Fruit fly (Drosophila melanogaster) whole organism, embryonic: ENCODE measurements around the gene Pp1-13C.

Experiments
- C15 ChIP-seq: fragments of 200-800 bp; sonication (Bioruptor generic); IDR thresholded peaks from 3 replicates; pipeline ENCODE4 v1.3.6; 2022; ENCODE audit warnings: missing biosample characterization, missing genetic modification characterization
- CG11504 ChIP-seq: fragments of 200-800 bp; sonication (Bioruptor generic); optimal IDR thresholded peaks from 3 replicates; lab custom pipeline; 2019; ENCODE audit warnings: missing biosample characterization, mild to moderate bottlenecking, missing genetic modification characterization, moderate library complexity
- CG11696 ChIP-seq: fragments of 200-800 bp; sonication (Bioruptor generic); IDR thresholded peaks from 2 replicates; pipeline ENCODE4 v1.3.6; 2022; ENCODE audit warnings: missing biosample characterization, missing genetic modification characterization
- CG11723 ChIP-seq: fragments of 200-800 bp; sonication (Bioruptor generic); optimal IDR thresholded peaks from 2 replicates; lab custom pipeline; 2017; ENCODE audit warnings: missing biosample characterization, mild to moderate bottlenecking, missing genetic modification characterization
- CG12104 ChIP-seq: fragments of 200-800 bp; sonication (Bioruptor generic); optimal IDR thresholded peaks from 3 replicates; lab custom pipeline; 2016; ENCODE audit warnings: missing biosample characterization, missing genetic modification characterization
- CG13287 ChIP-seq: fragments of 200-800 bp; sonication (Bioruptor generic); IDR thresholded peaks from 2 replicates; pipeline ENCODE4 v1.3.6; 2022; ENCODE audit warnings: missing biosample characterization, missing genetic modification characterization; ENCODE audit not compliant: partially characterized antibody
- CG13296 ChIP-seq: fragments of 200-800 bp; sonication (Bioruptor generic); optimal IDR thresholded peaks from 3 replicates; lab custom pipeline; 2018; ENCODE audit warnings: missing biosample characterization, mild to moderate bottlenecking, missing genetic modification characterization
- CG1603 ChIP-seq: fragments of 200-800 bp; sonication (Bioruptor generic); optimal IDR thresholded peaks from 2 replicates; lab custom pipeline; 2019; ENCODE audit warnings: missing biosample characterization, mild to moderate bottlenecking, missing genetic modification characterization, moderate library complexity
- CG1647 ChIP-seq: fragments of 200-800 bp; sonication (Bioruptor generic); optimal IDR thresholded peaks from 3 replicates; lab custom pipeline; 2016; ENCODE audit warnings: missing biosample characterization, missing genetic modification characterization
- CG17186 ChIP-seq: fragments of 200-800 bp; sonication (Bioruptor generic); optimal IDR thresholded peaks from 3 replicates; lab custom pipeline; 2017; ENCODE audit warnings: missing biosample characterization, missing genetic modification reagents, missing genetic modification characterization
- CG17829 ChIP-seq: fragments of 200-800 bp; optimal IDR thresholded peaks from 2 replicates; lab custom pipeline; 2019; ENCODE audit warnings: missing biosample characterization, mild to moderate bottlenecking, missing genetic modification characterization, moderate library complexity
- CG34224 ChIP-seq: fragments of 200-800 bp; sonication (Bioruptor generic); IDR thresholded peaks from 3 replicates; pipeline ENCODE4 v1.3.6; 2022; ENCODE audit warnings: missing biosample characterization, missing genetic modification characterization; ENCODE audit not compliant: partially characterized antibody
- CG4617 ChIP-seq: fragments of 200-800 bp; sonication (Bioruptor generic); optimal IDR thresholded peaks from 3 replicates; lab custom pipeline; 2016; ENCODE audit warnings: missing biosample characterization, missing genetic modification characterization, borderline replicate concordance
- CG7556 ChIP-seq: fragments of 200-800 bp; sonication (Bioruptor generic); optimal IDR thresholded peaks from 2 replicates; lab custom pipeline; 2017; ENCODE audit warnings: missing biosample characterization, mild to moderate bottlenecking, missing genetic modification characterization
- CG9437 ChIP-seq: fragments of 200-800 bp; sonication (Bioruptor generic); optimal IDR thresholded peaks from 2 replicates; lab custom pipeline; 2018; ENCODE audit warnings: missing biosample characterization, mild to moderate bottlenecking, missing genetic modification characterization
- CrebB ChIP-seq: fragments of 200-800 bp; sonication (Bioruptor generic); optimal IDR thresholded peaks from 3 replicates; lab custom pipeline; 2018; ENCODE audit warnings: missing biosample characterization, mild to moderate bottlenecking, missing genetic modification characterization
- Dbx ChIP-seq: fragments of 200-800 bp; sonication (Bioruptor generic); IDR thresholded peaks from 3 replicates; pipeline ENCODE4 v1.3.6; 2022; ENCODE audit warnings: missing biosample characterization, missing genetic modification characterization
- Dp ChIP-seq: fragments of 200-800 bp; sonication (Bioruptor generic); optimal IDR thresholded peaks from 2 replicates; lab custom pipeline; 2018; ENCODE audit warnings: missing biosample characterization, mild to moderate bottlenecking, missing genetic modification characterization, moderate library complexity
- Ets97D ChIP-seq: fragments of 200-800 bp; sonication (Bioruptor generic); optimal IDR thresholded peaks from 3 replicates; lab custom pipeline; 2016; ENCODE audit warnings: missing biosample characterization, missing genetic modification characterization
- Gsc ChIP-seq: fragments of 200-800 bp; sonication (Bioruptor generic); IDR thresholded peaks from 2 replicates; pipeline ENCODE4 v1.3.6; 2022; ENCODE audit warnings: missing biosample characterization, missing genetic modification characterization
- HLH4C ChIP-seq: fragments of 200-800 bp; sonication (Bioruptor generic); IDR thresholded peaks from 3 replicates; pipeline ENCODE4 v1.3.6; 2022; ENCODE audit warnings: missing biosample characterization, missing genetic modification characterization; ENCODE audit not compliant: partially characterized antibody
- Hey ChIP-seq: fragments of 200-800 bp; sonication (Bioruptor generic); optimal IDR thresholded peaks from 3 replicates; lab custom pipeline; 2018; ENCODE audit warnings: missing biosample characterization, mild to moderate bottlenecking, missing genetic modification characterization
- HmgZ ChIP-seq: fragments of 200-800 bp; sonication (Bioruptor generic); optimal IDR thresholded peaks from 2 replicates; lab custom pipeline; 2018; ENCODE audit warnings: missing biosample characterization, mild to moderate bottlenecking, missing genetic modification characterization
- Hmr ChIP-seq: fragments of 200-800 bp; sonication (Bioruptor generic); optimal IDR thresholded peaks from 3 replicates; lab custom pipeline; 2017; ENCODE audit warnings: mild to moderate bottlenecking, missing biosample characterization, missing genetic modification reagents, missing genetic modification characterization
- Lhr ChIP-seq: fragments of 200-800 bp; sonication (Bioruptor generic); optimal IDR thresholded peaks from 3 replicates; lab custom pipeline; 2017; ENCODE audit warnings: mild to moderate bottlenecking, missing biosample characterization, missing genetic modification reagents, missing genetic modification characterization
- NFAT ChIP-seq: fragments of 200-800 bp; sonication (Bioruptor generic); IDR thresholded peaks from 2 replicates; pipeline ENCODE4 v1.3.6; 2022; ENCODE audit warnings: missing biosample characterization, missing genetic modification characterization
- Nf-YB ChIP-seq: fragments of 200-800 bp; sonication (Bioruptor generic); optimal IDR thresholded peaks from 3 replicates; lab custom pipeline; 2019; ENCODE audit warnings: missing biosample characterization, mild to moderate bottlenecking, missing genetic modification characterization, moderate library complexity
- Opbp ChIP-seq: fragments of 200-800 bp; sonication (Bioruptor generic); IDR thresholded peaks from 3 replicates; pipeline ENCODE4 v1.3.6; 2022; ENCODE audit warnings: missing biosample characterization, missing genetic modification characterization; ENCODE audit not compliant: partially characterized antibody
- Pdp1 ChIP-seq, 2 experiments: fragments of 200-800 bp; sonication (Bioruptor generic); optimal IDR thresholded peaks; 3 replicates each; lab custom pipeline; 2016; ENCODE audit warnings: missing biosample characterization in 2 of 2, missing genetic modification characterization in 2 of 2, mild to moderate bottlenecking in 1 of 2, moderate library complexity in 1 of 2
- Rfx ChIP-seq: fragments of 200-800 bp; sonication (Bioruptor generic); IDR thresholded peaks from 2 replicates; pipeline ENCODE4 v1.3.6; 2022; ENCODE audit warnings: missing biosample characterization, missing genetic modification characterization
- Scr ChIP-seq: fragments of 200-800 bp; sonication (Bioruptor generic); IDR thresholded peaks from 2 replicates; pipeline ENCODE4 v1.3.6; 2022; ENCODE audit warnings: missing biosample characterization, missing genetic modification characterization; ENCODE audit not compliant: partially characterized antibody
- chif ChIP-seq, 2 experiments: fragments of 200-800 bp; sonication (Bioruptor generic); optimal IDR thresholded peaks; 3 replicates each; lab custom pipeline; 2016; ENCODE audit warnings: missing biosample characterization in 2 of 2, missing genetic modification characterization in 2 of 2
- crp ChIP-seq, 2 experiments: fragments of 200-800 bp; sonication (Bioruptor generic); optimal IDR thresholded peaks; 2 replicates in 1 of 2; 3 replicates in 1 of 2; lab custom pipeline; 2017; ENCODE audit warnings: missing biosample characterization in 2 of 2, missing genetic modification characterization in 2 of 2, mild to moderate bottlenecking in 1 of 2, moderate library complexity in 1 of 2
- fd3F ChIP-seq: fragments of 200-800 bp; sonication (Bioruptor generic); optimal IDR thresholded peaks from 2 replicates; lab custom pipeline; 2018; ENCODE audit warnings: missing biosample characterization, mild to moderate bottlenecking, missing genetic modification characterization, moderate library complexity
- grau ChIP-seq: fragments of 200-800 bp; optimal IDR thresholded peaks from 3 replicates; lab custom pipeline; 2019; ENCODE audit warnings: missing biosample characterization, mild to moderate bottlenecking, missing genetic modification characterization, moderate library complexity
- hbn ChIP-seq: fragments of 200-800 bp; sonication (Bioruptor generic); IDR thresholded peaks from 2 replicates; pipeline ENCODE4 v1.3.6; 2022; ENCODE audit warnings: missing biosample characterization, missing genetic modification characterization; ENCODE audit not compliant: partially characterized antibody
- hth ChIP-seq: fragments of >200 bp; optimal IDR thresholded peaks from 2 replicates; lab custom pipeline; 2017; ENCODE audit warnings: inconsistent platforms
- knrl ChIP-seq: fragments of 200-800 bp; sonication (Bioruptor generic); IDR thresholded peaks from 3 replicates; pipeline ENCODE4 v1.3.6; 2022; ENCODE audit warnings: missing biosample characterization, missing genetic modification characterization; ENCODE audit not compliant: partially characterized antibody
- lola ChIP-seq, 3 experiments: fragments of >200 bp in 2 of 3; fragments of 200-800 bp in 1 of 3; sonication (Bioruptor generic) in 1 of 3; optimal IDR thresholded peaks; 2 replicates each; lab custom pipeline; 2017 to 2019; ENCODE audit warnings: missing biosample characterization in 3 of 3, missing genetic modification characterization in 3 of 3, mild to moderate bottlenecking in 1 of 3, moderate library complexity in 1 of 3
- row ChIP-seq: fragments of 200-800 bp; sonication (Bioruptor generic); IDR thresholded peaks from 3 replicates; pipeline ENCODE4 v1.3.6; 2022; ENCODE audit warnings: missing biosample characterization, missing genetic modification characterization
- sc ChIP-seq, 3 experiments: fragments of >200 bp in 2 of 3; fragments of 200-800 bp in 1 of 3; sonication (Bioruptor generic) in 1 of 3; optimal IDR thresholded peaks; 2 replicates in 2 of 3; 3 replicates in 1 of 3; lab custom pipeline; 2017; ENCODE audit warnings: mild to moderate bottlenecking in 1 of 3, missing biosample characterization in 1 of 3, missing genetic modification characterization in 1 of 3, missing genetic modification reagents in 1 of 3
- sima ChIP-seq: fragments of 200-800 bp; sonication (Bioruptor generic); optimal IDR thresholded peaks from 2 replicates; lab custom pipeline; 2016; ENCODE audit warnings: missing biosample characterization, missing genetic modification characterization
- ssp ChIP-seq: fragments of 200-800 bp; sonication (Bioruptor generic); IDR thresholded peaks from 2 replicates; pipeline ENCODE4 v1.3.6; 2022; ENCODE audit warnings: missing biosample characterization, missing genetic modification characterization
- sug ChIP-seq: fragments of 200-800 bp; optimal IDR thresholded peaks from 2 replicates; lab custom pipeline; 2019; ENCODE audit warnings: missing biosample characterization, mild to moderate bottlenecking, missing genetic modification characterization, moderate library complexity
- twi ChIP-seq: fragments of 200-800 bp; optimal IDR thresholded peaks from 2 replicates; lab custom pipeline; 2019; ENCODE audit warnings: missing biosample characterization, mild to moderate bottlenecking, missing genetic modification characterization, moderate library complexity
- unc-4 ChIP-seq: fragments of 200-800 bp; sonication (Bioruptor generic); IDR thresholded peaks from 2 replicates; pipeline ENCODE4 v1.3.6; 2022; ENCODE audit warnings: missing biosample characterization, missing genetic modification characterization; ENCODE audit not compliant: partially characterized antibody

Gene Pp1-13C

dm6 chrX:15319699-15320482 lies 41.0 kb downstream of the Pp1-13C start (continued):
- TF ChIP-seq twi (tag; lab: Kevin White, UChicago) (peak; percentile 48), CG11723 (GFP tag; lab: Kevin White, UChicago) (no peak), CG12104 (GFP tag; lab: Kevin White, UChicago) (no peak), CG7556 (GFP tag; lab: Kevin White, UChicago) (no peak), hth (lab: Kevin White, UChicago) (no peak), Rfx (GFP tag; lab: Robert Waterston, UW) (0 out of 2 replicates have a peak, but pooled peaks have one; percentile 19), CrebB (no peak), Dbx (GFP tag; lab: Robert Waterston, UW) (no peak), CG11696 (no peak), Opbp (peak; percentile 58; the same call in 2 of the 3 replicates), CG13296 (no peak), row (GFP tag; lab: Robert Waterston, UW) (peak; percentile 28; the same call in 1 of the 3 replicates), sima (no peak), CG1647 (no peak), sc (optimal IDR thresholded peaks at IDR 0.05; lab: Kevin White, UChicago) (no peak), sc (GFP tag; optimal IDR thresholded peaks at IDR 0.05; lab: Kevin White, UChicago) (no peak), Nf-YB (GFP tag; lab: Kevin White, UChicago) (no peak), chif (GFP tag; optimal IDR thresholded peaks at IDR 0.05; lab: Kevin White, UChicago) (no peak), Pdp1 (GFP tag; optimal IDR thresholded peaks at IDR 0.05; lab: Kevin White, UChicago) (peak in 1 of 2 experiments; percentile 26), HLH4C (GFP tag; lab: Robert Waterston, UW) (0 out of 3 replicates have a peak, but pooled peaks have one; percentile 26), Dp (GFP tag; lab: Kevin White, UChicago) (peak; percentile 5), NFAT (no peak), CG9437 (peak; percentile 6), CG13287 (GFP tag; lab: Robert Waterston, UW) (0 out of 2 replicates have a peak, but pooled peaks have one; percentile 9), CG11504 (tag; lab: Kevin White, UChicago) (no peak), CG17186 (GFP tag; lab: Kevin White, UChicago) (peak; percentile 51), Hmr (GFP tag; lab: Kevin White, UChicago) (peak; percentile 8), C15 (GFP tag; lab: Robert Waterston, UW) (no peak), hbn (0 out of 2 replicates have a peak, but pooled peaks have one; percentile 18), knrl (GFP tag; lab: Robert Waterston, UW) (peak; percentile 22; the same call in 2 of the 3 replicates), Scr (GFP tag; lab: Robert Waterston, UW) (peak; percentile 43), Gsc (GFP tag; lab: Robert Waterston, UW) (no peak), fd3F (GFP tag; lab: Kevin White, UChicago) (no peak), sug (tag; lab: Kevin White, UChicago) (no peak), unc-4 (GFP tag; lab: Robert Waterston, UW) (0 out of 2 replicates have a peak, but pooled peaks have one; percentile 12), CG34224 (0 out of 3 replicates have a peak, but pooled peaks have one; percentile 13), HmgZ (peak; percentile 62), lola (GFP tag; optimal IDR thresholded peaks at IDR 0.05; lab: Kevin White, UChicago) (no peak), ssp (0 out of 2 replicates have a peak, but pooled peaks have one; percentile 23), Ets97D (GFP tag; lab: Kevin White, UChicago) (peak; percentile 2), Lhr (peak; percentile 19), crp (GFP tag; optimal IDR thresholded peaks at IDR 0.05; lab: Kevin White, UChicago) (peak in 1 of 2 experiments; percentile 64), Hey (tag; lab: Kevin White, UChicago) (no peak), grau (tag; lab: Kevin White, UChicago) (peak; percentile 6), CG1603 (peak; percentile 67), CG4617 (GFP tag; lab: Kevin White, UChicago) (peak; percentile 27), CG17829 (peak; percentile 33)
